Worm (Caenorhabditis elegans) whole organism, young adult: ENCODE results near the gene T05A7.3.

Experiments
- F22D6.2 ChIP-seq: sonication (generic microtip); optimal IDR thresholded peaks from 2 replicates; lab custom pipeline; 2016; ENCODE audit warnings: mild to moderate bottlenecking, missing genetic modification characterization, missing compliant biosample characterization
- F52B5.7 ChIP-seq: sonication (generic microtip); optimal IDR thresholded peaks from 2 replicates; lab custom pipeline; 2016; ENCODE audit warnings: mild to moderate bottlenecking, missing genetic modification characterization, missing compliant biosample characterization
- aptf-2 ChIP-seq: fragments of 200-800 bp; sonication (Bioruptor generic); conservative IDR thresholded peaks from 2 replicates; pipeline ENCODE4 v1.3.6; 2022; ENCODE audit warnings: missing genetic modification reagents, missing genetic modification characterization, missing compliant biosample characterization
- ceh-100 ChIP-seq: fragments of 200-800 bp; sonication (Bioruptor generic); IDR thresholded peaks from 2 replicates; pipeline ENCODE4 v1.3.6; 2022; ENCODE audit warnings: missing genetic modification reagents, missing genetic modification characterization, missing compliant biosample characterization
- ekl-4 ChIP-seq: fragments of 200-800 bp; sonication (Bioruptor generic); IDR thresholded peaks from 2 replicates; pipeline ENCODE4 v1.3.6; 2022; ENCODE audit warnings: missing genetic modification reagents, missing genetic modification characterization, missing compliant biosample characterization
- unc-62 ChIP-seq: fragments of 150-350 bp; optimal IDR thresholded peaks from 2 replicates; lab custom pipeline; 2014; ENCODE audit warnings: missing biosample characterization, missing genetic modification reagents, missing genetic modification characterization

DNA sequence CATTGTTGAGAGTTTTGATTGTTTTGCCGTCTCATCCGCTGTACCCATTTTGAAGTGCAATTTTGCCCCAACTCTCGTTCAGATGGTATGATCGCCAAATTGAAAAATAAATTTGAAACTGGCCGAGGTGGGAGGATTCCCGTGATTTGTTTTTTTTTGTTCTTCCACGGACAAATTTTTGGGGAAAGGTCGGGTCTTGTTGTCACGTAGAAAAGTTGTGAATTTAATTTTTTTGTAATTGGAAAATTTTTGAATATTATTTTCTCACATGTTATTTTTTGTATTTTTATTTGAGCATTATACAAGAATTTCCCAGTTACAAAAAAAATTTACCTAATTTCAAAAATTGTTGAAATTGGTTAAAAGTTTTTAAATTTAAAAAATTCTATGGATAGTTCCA is 3.9 kb upstream of the T05A7.3 start, which contains the start of gene T05A7.6:
- TF ChIP-seq F52B5.7 (tag; lab: Kevin White, UChicago) (no peak), unc-62 (GFP tag; lab: Kevin White, UChicago) (no peak), F22D6.2 (tag; lab: Kevin White, UChicago) (no peak), ekl-4 (GFP tag; lab: Robert Waterston, UW) (no peak), aptf-2 (GFP tag; lab: Robert Waterston, UW) (no peak), ceh-100 (no peak)
